Fruit fly (Drosophila melanogaster) whole organism, prepupa: ENCODE data around the gene CG32847.

Experiments
- CG10669 ChIP-seq: fragments of 200-800 bp; sonication (Bioruptor generic); optimal IDR thresholded peaks from 3 replicates; lab custom pipeline; 2018; ENCODE audit warnings: missing biosample characterization, mild to moderate bottlenecking, missing genetic modification characterization, moderate library complexity
- CG11294 ChIP-seq: fragments of 200-800 bp; sonication (Bioruptor generic); IDR thresholded peaks from 2 replicates; pipeline ENCODE4 v1.3.6; 2022; ENCODE audit warnings: missing biosample characterization, missing genetic modification characterization
- CG1621 ChIP-seq: fragments of 200-800 bp; sonication (Bioruptor generic); optimal IDR thresholded peaks from 3 replicates; lab custom pipeline; 2018; ENCODE audit warnings: missing biosample characterization, mild to moderate bottlenecking, missing genetic modification characterization
- CG6854 ChIP-seq: fragments of 200-800 bp; sonication (Bioruptor generic); optimal IDR thresholded peaks from 2 replicates; lab custom pipeline; 2017; ENCODE audit warnings: missing biosample characterization, mild to moderate bottlenecking, missing genetic modification characterization
- Eip75B ChIP-seq: fragments of 200-800 bp; sonication (Bioruptor generic); optimal IDR thresholded peaks from 3 replicates; lab custom pipeline; 2016; ENCODE audit warnings: missing biosample characterization, missing genetic modification characterization
- Hr4 ChIP-seq: fragments of 200-800 bp; sonication (Bioruptor generic); optimal IDR thresholded peaks from 3 replicates; lab custom pipeline; 2016; ENCODE audit warnings: missing biosample characterization, missing genetic modification characterization
- Met ChIP-seq: fragments of 200-800 bp; sonication (Bioruptor generic); optimal IDR thresholded peaks from 3 replicates; lab custom pipeline; 2016; ENCODE audit warnings: missing biosample characterization, missing genetic modification characterization
- OdsH ChIP-seq: fragments of 200-800 bp; sonication (Bioruptor generic); optimal IDR thresholded peaks from 3 replicates; lab custom pipeline; 2016; ENCODE audit warnings: missing biosample characterization, missing genetic modification characterization
- Smox ChIP-seq: fragments of 200-800 bp; sonication (Bioruptor generic); optimal IDR thresholded peaks from 3 replicates; lab custom pipeline; 2016; ENCODE audit warnings: missing biosample characterization, missing genetic modification characterization
- fd85E ChIP-seq: fragments of 200-800 bp; sonication (Bioruptor generic); optimal IDR thresholded peaks from 3 replicates; lab custom pipeline; 2016; ENCODE audit warnings: missing biosample characterization, missing genetic modification characterization
- pdm3 ChIP-seq: fragments of 200-800 bp; sonication (Bioruptor generic); optimal IDR thresholded peaks from 3 replicates; lab custom pipeline; 2016; ENCODE audit warnings: missing biosample characterization, missing genetic modification characterization
- vri ChIP-seq: fragments of 200-800 bp; sonication (Bioruptor generic); optimal IDR thresholded peaks from 3 replicates; lab custom pipeline; 2016; ENCODE audit warnings: missing biosample characterization, mild to moderate bottlenecking, missing genetic modification characterization

DNA sequence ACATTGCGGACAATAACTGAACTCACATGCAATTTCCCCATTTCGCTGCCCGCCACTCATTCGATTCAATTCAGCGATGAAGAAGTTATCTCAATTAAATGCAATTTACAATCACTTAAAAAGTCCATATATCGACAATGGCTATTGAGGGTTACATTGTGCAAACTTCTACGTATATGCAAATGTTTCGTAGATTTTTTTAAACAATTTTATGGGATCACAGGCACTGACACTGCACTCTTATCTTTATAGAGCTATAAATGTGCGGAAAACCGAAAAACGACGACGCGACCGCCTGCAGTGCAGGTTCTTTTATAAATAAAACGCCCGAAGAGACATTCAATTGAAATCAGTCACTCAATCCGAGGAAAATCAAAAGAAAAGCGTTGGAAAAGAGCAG lies 33.1 kb upstream of the CG32847 start:
- TF ChIP-seq Hr4 (GFP tag; lab: Kevin White, UChicago): no peak
- no peak for TF ChIP-seq CG1621 (tag; lab: Kevin White, UChicago)
- TF ChIP-seq fd85E (GFP tag; lab: Kevin White, UChicago): no peak
- TF ChIP-seq Met (GFP tag; lab: Kevin White, UChicago): no peak
- TF ChIP-seq CG11294 (GFP tag; lab: Robert Waterston, UW): no peak
- no peak for TF ChIP-seq Eip75B
- no peak for TF ChIP-seq CG10669 (GFP tag; lab: Kevin White, UChicago)
- TF ChIP-seq pdm3 (GFP tag; lab: Kevin White, UChicago): no peak
- no peak for TF ChIP-seq OdsH (GFP tag; lab: Kevin White, UChicago)
- no peak for TF ChIP-seq Smox (GFP tag; lab: Kevin White, UChicago)
- TF ChIP-seq vri: no peak
- TF ChIP-seq CG6854 (GFP tag; lab: Kevin White, UChicago): no peak
